Worm (Caenorhabditis elegans) whole organism, L4/young adult: ENCODE measurements around the gene Y25C1A.13.

Experiments
- W03F9.2 ChIP-seq: fragments of 150-350 bp; optimal IDR thresholded peaks from 2 replicates; lab custom pipeline; 2014; ENCODE audit warnings: missing biosample characterization, missing genetic modification characterization
- dao-5 ChIP-seq: sonication (generic microtip); optimal IDR thresholded peaks from 2 replicates; lab custom pipeline; 2016; ENCODE audit warnings: missing genotype, missing genetic modification characterization, moderate library complexity, missing compliant biosample characterization
- him-1 ChIP-seq: sonication (generic microtip); optimal IDR thresholded peaks from 2 replicates; lab custom pipeline; 2016; ENCODE audit warnings: missing genotype, missing genetic modification reagents, missing genetic modification characterization, missing compliant biosample characterization

The Y25C1A.13 gene

ce11 chrII:3096060-3096459 lies 15.0 kb downstream of the Y25C1A.13 start, which contains the start of gene srg-23:
TSS of gene srg-23 (minus strand) at chrII:3096160.
- TF ChIP-seq him-1 (tag; lab: Kevin White, UChicago) (no peak), dao-5 (no peak), W03F9.2 (tag; lab: Kevin White, UChicago) (no peak)

ce11 chrII:3093352-3093751 lies 17.7 kb downstream of the Y25C1A.13 start, which contains the start of gene srg-22:
TSS of gene srg-22 (minus strand) at chrII:3093452.
- TF ChIP-seq dao-5 (no peak), W03F9.2 (tag; lab: Kevin White, UChicago) (no peak), him-1 (tag; lab: Kevin White, UChicago) (no peak)

ce11 chrII:3091268-3091667 lies 19.8 kb downstream of the Y25C1A.13 start, which contains the start of gene srg-21:
TSS of gene srg-21 (minus strand) at chrII:3091368.
- no peak for TF ChIP-seq him-1 (tag; lab: Kevin White, UChicago)

ce11 chrII:3087134-3087533 lies 23.9 kb downstream of the Y25C1A.13 start:
- TF ChIP-seq him-1 (tag; lab: Kevin White, UChicago) (no peak), W03F9.2 (tag; lab: Kevin White, UChicago) (no peak), dao-5 (no peak)

- no peak for TF ChIP-seq W03F9.2 (tag; lab: Kevin White, UChicago)
- no peak for TF ChIP-seq dao-5
- no peak for TF ChIP-seq him-1 (tag; lab: Kevin White, UChicago)
Measured at ce11 chrII:3078496-3078895, 32.6 kb downstream of the Y25C1A.13 start, which contains the start of gene copb-1. TSS of gene copb-1 (plus strand) at chrII:3078796.

ce11 chrII:3076915-3077314 lies 34.1 kb downstream of the Y25C1A.13 start, which contains the start of gene Y25C1A.8:
TSS of gene Y25C1A.8 (minus strand) at chrII:3076959.
- TF ChIP-seq him-1 (tag; lab: Kevin White, UChicago) (peak; percentile 70), dao-5 (no peak), W03F9.2 (tag; lab: Kevin White, UChicago) (peak; percentile 79)

- TF ChIP-seq dao-5 (no peak), W03F9.2 (tag; lab: Kevin White, UChicago) (no peak), him-1 (tag; lab: Kevin White, UChicago) (no peak)
Measured at ce11 chrII:3071012-3071749, 39.9 kb downstream of the Y25C1A.13 start, which contains the start of gene Y25C1A.7. TSS of gene Y25C1A.7 (minus strand) at chrII:3071062.

- no peak for TF ChIP-seq him-1 (tag; lab: Kevin White, UChicago)
Measured at ce11 chrII:3070182-3070581, 40.9 kb downstream of the Y25C1A.13 start.

- no peak for TF ChIP-seq him-1 (tag; lab: Kevin White, UChicago)
- TF ChIP-seq W03F9.2 (tag; lab: Kevin White, UChicago): no peak
- no peak for TF ChIP-seq dao-5
Measured at ce11 chrII:3068646-3069045, 42.4 kb downstream of the Y25C1A.13 start.

- TF ChIP-seq dao-5 (no peak), him-1 (tag; lab: Kevin White, UChicago) (no peak), W03F9.2 (tag; lab: Kevin White, UChicago) (no peak)
Measured at ce11 chrII:3067896-3068295, 43.2 kb downstream of the Y25C1A.13 start.

- TF ChIP-seq him-1 (tag; lab: Kevin White, UChicago) (no peak), dao-5 (no peak), W03F9.2 (tag; lab: Kevin White, UChicago) (no peak)
Measured at ce11 chrII:3067447-3067846, 43.6 kb downstream of the Y25C1A.13 start.

- TF ChIP-seq W03F9.2 (tag; lab: Kevin White, UChicago) (no peak), him-1 (tag; lab: Kevin White, UChicago) (no peak), dao-5 (no peak)
Measured at ce11 chrII:3066401-3066800, 44.6 kb downstream of the Y25C1A.13 start.

ce11 chrII:3065086-3065485 lies 46.0 kb downstream of the Y25C1A.13 start:
- no peak for TF ChIP-seq W03F9.2 (tag; lab: Kevin White, UChicago)
- TF ChIP-seq him-1 (tag; lab: Kevin White, UChicago): no peak
- no peak for TF ChIP-seq dao-5

ce11 chrII:3064631-3065030 lies 46.4 kb downstream of the Y25C1A.13 start:
- TF ChIP-seq him-1 (tag; lab: Kevin White, UChicago) (no peak), W03F9.2 (tag; lab: Kevin White, UChicago) (no peak), dao-5 (no peak)

- TF ChIP-seq dao-5 (no peak), W03F9.2 (tag; lab: Kevin White, UChicago) (no peak), him-1 (tag; lab: Kevin White, UChicago) (no peak)
Measured at ce11 chrII:3063984-3064383, 47.1 kb downstream of the Y25C1A.13 start.
